Fruit fly (Drosophila melanogaster) whole organism, adult: ENCODE results near the gene CG15145.

ENCODE experiments used
- CG11617 ChIP-seq: fragments of 200-800 bp; sonication (Bioruptor generic); optimal IDR thresholded peaks from 2 replicates; lab custom pipeline; 2017; ENCODE audit warnings: mild to moderate bottlenecking, missing biosample characterization, missing genetic modification reagents, missing genetic modification characterization
- CG12768 ChIP-seq: fragments of 200-800 bp; sonication (Bioruptor generic); optimal IDR thresholded peaks from 2 replicates; lab custom pipeline; 2017; ENCODE audit warnings: missing biosample characterization, missing genetic modification characterization, mild to moderate bottlenecking, moderate library complexity, missing genetic modification reagents
- CG14711 ChIP-seq: fragments of 200-800 bp; sonication (Bioruptor generic); optimal IDR thresholded peaks from 2 replicates; lab custom pipeline; 2018; ENCODE audit warnings: missing biosample characterization, mild to moderate bottlenecking, missing genetic modification characterization, moderate library complexity
- CG1620 ChIP-seq: fragments of 200-800 bp; sonication (Bioruptor generic); optimal IDR thresholded peaks from 2 replicates; lab custom pipeline; 2016; ENCODE audit warnings: missing biosample characterization, missing genetic modification characterization
- CG33017 ChIP-seq: fragments of 200-800 bp; sonication (Bioruptor generic); optimal IDR thresholded peaks from 2 replicates; lab custom pipeline; 2018; ENCODE audit warnings: missing biosample characterization, mild to moderate bottlenecking, missing genetic modification characterization, moderate library complexity
- CG5204 ChIP-seq: fragments of 200-800 bp; sonication (Bioruptor generic); optimal IDR thresholded peaks from 2 replicates; lab custom pipeline; 2016; ENCODE audit warnings: missing biosample characterization, missing genetic modification characterization
- CG7045 ChIP-seq: fragments of 200-800 bp; sonication (Bioruptor generic); optimal IDR thresholded peaks from 2 replicates; lab custom pipeline; 2017; ENCODE audit warnings: missing biosample characterization, mild to moderate bottlenecking, missing genetic modification characterization
- CG7101 ChIP-seq: fragments of 200-800 bp; sonication (Bioruptor generic); optimal IDR thresholded peaks from 2 replicates; lab custom pipeline; 2018; ENCODE audit warnings: missing biosample characterization, mild to moderate bottlenecking, missing genetic modification characterization, moderate library complexity
- Clk ChIP-seq: fragments of 200-800 bp; sonication (Bioruptor generic); optimal IDR thresholded peaks from 2 replicates; lab custom pipeline; 2017; ENCODE audit warnings: missing biosample characterization, missing genetic modification characterization
- Crg-1 ChIP-seq: fragments of 200-800 bp; sonication (Bioruptor generic); optimal IDR thresholded peaks from 2 replicates; lab custom pipeline; 2016; ENCODE audit warnings: missing biosample characterization, missing genetic modification characterization
- Hr96 ChIP-seq: fragments of 200-800 bp; sonication (Bioruptor generic); optimal IDR thresholded peaks from 2 replicates; lab custom pipeline; 2016; ENCODE audit warnings: missing biosample characterization, missing genetic modification characterization
- Mnt ChIP-seq: fragments of 200-800 bp; sonication (Bioruptor generic); optimal IDR thresholded peaks from 2 replicates; lab custom pipeline; 2016; ENCODE audit warnings: missing biosample characterization, mild to moderate bottlenecking, missing genetic modification characterization
- bab1 ChIP-seq: fragments of 200-800 bp; sonication (Bioruptor generic); optimal IDR thresholded peaks from 3 replicates; lab custom pipeline; 2019; ENCODE audit warnings: missing biosample characterization, mild to moderate bottlenecking, missing genetic modification characterization, moderate library complexity
- cic ChIP-seq: fragments of 200-800 bp; sonication (Bioruptor generic); optimal IDR thresholded peaks from 2 replicates; lab custom pipeline; 2017; ENCODE audit warnings: missing biosample characterization, mild to moderate bottlenecking, missing genetic modification characterization, moderate library complexity
- cnc ChIP-seq, 2 experiments: fragments of >200 bp; optimal IDR thresholded peaks; 2 replicates each; lab custom pipeline; 2017
- kay ChIP-seq: fragments of 200-800 bp; sonication (Bioruptor generic); peaks from one replicate; lab custom pipeline; 2016; ENCODE audit warnings: missing biosample characterization, missing genetic modification characterization, borderline replicate concordance
- ovo ChIP-seq: fragments of 200-800 bp; sonication (Bioruptor generic); optimal IDR thresholded peaks from 2 replicates; lab custom pipeline; 2016; ENCODE audit warnings: missing biosample characterization, missing genetic modification characterization
- pad ChIP-seq: fragments of 200-800 bp; sonication (Bioruptor generic); optimal IDR thresholded peaks from 3 replicates; lab custom pipeline; 2017; ENCODE audit warnings: missing biosample characterization, missing genetic modification characterization, mild to moderate bottlenecking, moderate library complexity, missing genetic modification reagents
- tj ChIP-seq: fragments of 200-800 bp; sonication (Bioruptor generic); optimal IDR thresholded peaks from 3 replicates; lab custom pipeline; 2017; ENCODE audit warnings: missing biosample characterization, mild to moderate bottlenecking, missing genetic modification characterization, moderate library complexity
- toe ChIP-seq: fragments of 200-800 bp; sonication (Bioruptor generic); optimal IDR thresholded peaks from 2 replicates; lab custom pipeline; 2016; ENCODE audit warnings: missing biosample characterization, missing genetic modification characterization

CG15145 gene

dm6 chr2L:17532134-17532533, at the start of gene CG15145:
Gene CG15145 (minus strand): TSS chr2L:17532234.
- TF ChIP-seq cic (GFP tag; lab: Kevin White, UChicago): no peak
- no peak for TF ChIP-seq ovo
- TF ChIP-seq CG12768 (GFP tag; lab: Kevin White, UChicago): no peak
- no peak for TF ChIP-seq CG7045 (GFP tag; lab: Kevin White, UChicago)
- TF ChIP-seq Crg-1 (GFP tag; lab: Kevin White, UChicago): no peak
- TF ChIP-seq tj (GFP tag; lab: Kevin White, UChicago): no peak
- no peak for TF ChIP-seq CG1620 (GFP tag; lab: Kevin White, UChicago)
- TF ChIP-seq bab1 (GFP tag; lab: Kevin White, UChicago): no peak

dm6 chr2L:17574337-17574912, 42.4 kb upstream of the CG15145 start:
- TF ChIP-seq pad (GFP tag; lab: Kevin White, UChicago): peak; percentile 84
- TF ChIP-seq CG14711 (tag; lab: Kevin White, UChicago): no peak
- TF ChIP-seq ovo: no peak
- TF ChIP-seq Hr96: no peak
- no peak for TF ChIP-seq tj (GFP tag; lab: Kevin White, UChicago)
- TF ChIP-seq CG12768 (GFP tag; lab: Kevin White, UChicago): no peak
- no peak for TF ChIP-seq bab1 (GFP tag; lab: Kevin White, UChicago)
- TF ChIP-seq cic (GFP tag; lab: Kevin White, UChicago): peak; percentile 1

dm6 chr2L:17573063-17573462, 41.0 kb upstream of the CG15145 start:
- TF ChIP-seq kay (GFP tag; lab: Kevin White, UChicago) (no peak), CG7045 (GFP tag; lab: Kevin White, UChicago) (peak; percentile 20)

- TF ChIP-seq tj (GFP tag; lab: Kevin White, UChicago): no peak
- TF ChIP-seq CG7045 (GFP tag; lab: Kevin White, UChicago): no peak
- no peak for TF ChIP-seq CG1620 (GFP tag; lab: Kevin White, UChicago)
- TF ChIP-seq toe (GFP tag; lab: Kevin White, UChicago): no peak
- TF ChIP-seq kay (GFP tag; lab: Kevin White, UChicago): no peak
- TF ChIP-seq cnc (optimal IDR thresholded peaks at IDR 0.05; lab: Kevin White, UChicago): no peak
- no peak for TF ChIP-seq CG33017 (tag; lab: Kevin White, UChicago)
- TF ChIP-seq pad (GFP tag; lab: Kevin White, UChicago): no peak
- TF ChIP-seq CG7101 (tag; lab: Kevin White, UChicago): no peak
- no peak for TF ChIP-seq Hr96
- no peak for TF ChIP-seq bab1 (GFP tag; lab: Kevin White, UChicago)
- TF ChIP-seq CG14711 (tag; lab: Kevin White, UChicago): no peak
- no peak for TF ChIP-seq CG5204 (GFP tag; lab: Kevin White, UChicago)
- no peak for TF ChIP-seq CG12768 (GFP tag; lab: Kevin White, UChicago)
- no peak for TF ChIP-seq Mnt
- no peak for TF ChIP-seq Crg-1 (GFP tag; lab: Kevin White, UChicago)
These were observed 33.7 kb upstream of the CG15145 start for dm6 chr2L:17565734-17566133.

- TF ChIP-seq CG7045 (GFP tag; lab: Kevin White, UChicago) (no peak), CG7101 (tag; lab: Kevin White, UChicago) (no peak), Clk (GFP tag; lab: Kevin White, UChicago) (no peak), CG12768 (GFP tag; lab: Kevin White, UChicago) (no peak), cic (GFP tag; lab: Kevin White, UChicago) (no peak), CG5204 (GFP tag; lab: Kevin White, UChicago) (no peak), CG11617 (GFP tag; lab: Kevin White, UChicago) (no peak), pad (GFP tag; lab: Kevin White, UChicago) (no peak), cnc (optimal IDR thresholded peaks at IDR 0.05; lab: Kevin White, UChicago) (no peak), Hr96 (no peak), CG33017 (tag; lab: Kevin White, UChicago) (no peak), kay (GFP tag; lab: Kevin White, UChicago) (no peak), CG14711 (tag; lab: Kevin White, UChicago) (no peak), tj (GFP tag; lab: Kevin White, UChicago) (no peak), toe (GFP tag; lab: Kevin White, UChicago) (no peak), Mnt (no peak), ovo (no peak), bab1 (GFP tag; lab: Kevin White, UChicago) (no peak), CG1620 (GFP tag; lab: Kevin White, UChicago) (no peak), Crg-1 (GFP tag; lab: Kevin White, UChicago) (no peak)
These were observed 32.6 kb upstream of the CG15145 start for dm6 chr2L:17564682-17565081.

- TF ChIP-seq CG7045 (GFP tag; lab: Kevin White, UChicago) (no peak), CG33017 (tag; lab: Kevin White, UChicago) (no peak), CG11617 (GFP tag; lab: Kevin White, UChicago) (no peak), CG12768 (GFP tag; lab: Kevin White, UChicago) (no peak), CG1620 (GFP tag; lab: Kevin White, UChicago) (no peak), bab1 (GFP tag; lab: Kevin White, UChicago) (no peak), Hr96 (no peak), ovo (no peak), CG14711 (tag; lab: Kevin White, UChicago) (no peak), Mnt (no peak), CG7101 (tag; lab: Kevin White, UChicago) (no peak), kay (GFP tag; lab: Kevin White, UChicago) (no peak), Crg-1 (GFP tag; lab: Kevin White, UChicago) (no peak), tj (GFP tag; lab: Kevin White, UChicago) (no peak), cic (GFP tag; lab: Kevin White, UChicago) (no peak), pad (GFP tag; lab: Kevin White, UChicago) (no peak), Clk (GFP tag; lab: Kevin White, UChicago) (no peak), CG5204 (GFP tag; lab: Kevin White, UChicago) (no peak)
These were observed 29.9 kb upstream of the CG15145 start for dm6 chr2L:17561914-17562313.
